Worm (Caenorhabditis elegans): ENCODE results near the gene srz-83.

The srz-83 gene

ce11 chrIV:3477124-3477523, 27.1 kb upstream of the srz-83 start, which contains the start of gene srz-69:
TSS of gene srz-69 (minus strand) at chrIV:3477224.
- no peak for TF ChIP-seq blmp-1 (tag; optimal IDR thresholded peaks at IDR 0.05)
- no peak for TF ChIP-seq ces-1 (GFP tag; optimal IDR thresholded peaks at IDR 0.05)

- TF ChIP-seq cnd-1 (tag; optimal IDR thresholded peaks at IDR 0.05) = no peak
- TF ChIP-seq M03D4.4 (tag; optimal IDR thresholded peaks at IDR 0.05) = no peak
- no peak for TF ChIP-seq unc-39 (tag; optimal IDR thresholded peaks at IDR 0.05)
- no peak for TF ChIP-seq hlh-1 (tag; optimal IDR thresholded peaks at IDR 0.05)
- no peak for TF ChIP-seq tbx-8 (GFP tag; optimal IDR thresholded peaks at IDR 0.05)
- no peak for TF ChIP-seq mep-1 (tag; optimal IDR thresholded peaks at IDR 0.05)
- no peak for TF ChIP-seq mab-5 (tag; optimal IDR thresholded peaks at IDR 0.05)
- no peak for TF ChIP-seq lin-13 (tag; optimal IDR thresholded peaks at IDR 0.05)
- TF ChIP-seq ham-2 (GFP tag; optimal IDR thresholded peaks at IDR 0.05) = no peak
- no peak for TF ChIP-seq nhr-2 (tag; optimal IDR thresholded peaks at IDR 0.05)
- TF ChIP-seq nhr-12 (tag; optimal IDR thresholded peaks at IDR 0.05) = no peak
- TF ChIP-seq nhr-28 (tag; optimal IDR thresholded peaks at IDR 0.05) = no peak
- TF ChIP-seq ceh-83 (GFP tag; optimal IDR thresholded peaks at IDR 0.05) = no peak
Observed at ce11 chrIV:3478911-3479385, 25.3 kb upstream of the srz-83 start, which contains the start of the genes srz-70 and C09G12.5. TSS of gene srz-70 (minus strand) at chrIV:3479011. TSS of gene C09G12.5 (plus strand) at chrIV:3479335.

ce11 chrIV:3481760-3482159, 22.5 kb upstream of the srz-83 start, which contains the start of gene srz-37:
TSS of gene srz-37 (minus strand) at chrIV:3481860.
- TF ChIP-seq flh-1 (GFP tag; optimal IDR thresholded peaks at IDR 0.05) (no peak), tbx-8 (GFP tag; optimal IDR thresholded peaks at IDR 0.05) (no peak), pha-4 (tag; optimal IDR thresholded peaks at IDR 0.05) (no peak), blmp-1 (tag; optimal IDR thresholded peaks at IDR 0.05) (no peak), sem-2 (GFP tag; optimal IDR thresholded peaks at IDR 0.05) (no peak), nhr-12 (tag; optimal IDR thresholded peaks at IDR 0.05) (no peak), unc-62 (GFP tag; optimal IDR thresholded peaks at IDR 0.05) (no peak), lin-13 (tag; optimal IDR thresholded peaks at IDR 0.05) (no peak)

ce11 chrIV:3482195-3482959, 21.9 kb upstream of the srz-83 start, which contains the start of gene srz-82:
TSS of gene srz-82 (plus strand) at chrIV:3482895.
- no peak for TF ChIP-seq nhr-12 (tag; optimal IDR thresholded peaks at IDR 0.05)
- TF ChIP-seq blmp-1 (tag; optimal IDR thresholded peaks at IDR 0.05) = no peak
- TF ChIP-seq unc-120 (tag; optimal IDR thresholded peaks at IDR 0.05; ENCODE audit: poor library complexity, severe bottlenecking) = no peak
- TF ChIP-seq ztf-11 (tag; optimal IDR thresholded peaks at IDR 0.05) = no peak
- TF ChIP-seq ceh-43 (GFP tag; optimal IDR thresholded peaks at IDR 0.05) = no peak
- no peak for TF ChIP-seq lsy-2 (tag; optimal IDR thresholded peaks at IDR 0.05)
- TF ChIP-seq pha-4 (tag; optimal IDR thresholded peaks at IDR 0.05) = no peak
- TF ChIP-seq sptf-1 (tag; optimal IDR thresholded peaks at IDR 0.05) = no peak
- no peak for TF ChIP-seq mls-2 (tag; optimal IDR thresholded peaks at IDR 0.05)
- no peak for TF ChIP-seq bed-3 (GFP tag; optimal IDR thresholded peaks at IDR 0.05)
- no peak for TF ChIP-seq ces-1 (GFP tag; optimal IDR thresholded peaks at IDR 0.05)
- TF ChIP-seq lin-13 (tag; optimal IDR thresholded peaks at IDR 0.05) = no peak
- no peak for TF ChIP-seq flh-1 (GFP tag; optimal IDR thresholded peaks at IDR 0.05)
- no peak for TF ChIP-seq mab-5 (tag; optimal IDR thresholded peaks at IDR 0.05)
- no peak for TF ChIP-seq tbx-8 (GFP tag; optimal IDR thresholded peaks at IDR 0.05)
- TF ChIP-seq elt-1 (tag; optimal IDR thresholded peaks at IDR 0.05; ENCODE audit: borderline replicate concordance, insufficient read depth) = no peak

ce11 chrIV:3491477-3491876, 12.8 kb upstream of the srz-83 start, which contains the start of gene srz-78:
TSS of gene srz-78 (plus strand) at chrIV:3491777.
- TF ChIP-seq snpc-4 (tag; optimal IDR thresholded peaks at IDR 0.05) (no peak), ceh-39 (tag; optimal IDR thresholded peaks at IDR 0.05) (no peak), drap-1 (GFP tag; optimal IDR thresholded peaks at IDR 0.05) (no peak), ceh-43 (GFP tag; optimal IDR thresholded peaks at IDR 0.05) (no peak), pha-4 (tag; optimal IDR thresholded peaks at IDR 0.05) (no peak), mab-5 (tag; optimal IDR thresholded peaks at IDR 0.05) (no peak), elt-1 (tag; optimal IDR thresholded peaks at IDR 0.05; ENCODE audit: borderline replicate concordance, insufficient read depth) (no peak), nhr-237 (tag; optimal IDR thresholded peaks at IDR 0.05) (no peak), blmp-1 (tag; optimal IDR thresholded peaks at IDR 0.05) (no peak), ham-2 (GFP tag; optimal IDR thresholded peaks at IDR 0.05) (no peak), nhr-12 (tag; optimal IDR thresholded peaks at IDR 0.05) (no peak), tbx-8 (GFP tag; optimal IDR thresholded peaks at IDR 0.05) (no peak)

Data from whole organism, mixed stage, embryonic.